Worm (Caenorhabditis elegans) whole organism, midembryonic: ENCODE data around the gene T19D12.2.

Source experiments
- T22C8.4 ChIP-seq: fragments of 200-800 bp; sonication (Bioruptor generic); IDR thresholded peaks from 2 replicates; pipeline ENCODE4 v1.3.6; 2022; ENCODE audit warnings: missing genetic modification characterization, missing compliant biosample characterization
- cog-1 ChIP-seq: sonication (generic microtip); optimal IDR thresholded peaks from 2 replicates; lab custom pipeline; 2016; ENCODE audit warnings: missing genetic modification characterization, missing compliant biosample characterization
- flt-1 ChIP-seq: fragments of 200-800 bp; sonication (Bioruptor generic); IDR thresholded peaks from 2 replicates; pipeline ENCODE4 v1.3.6; 2022; ENCODE audit warnings: missing genetic modification characterization, missing compliant biosample characterization
- klf-2 ChIP-seq: fragments of 200-800 bp; sonication (Bioruptor generic); conservative IDR thresholded peaks from 2 replicates; pipeline ENCODE4 v1.3.6; 2022; ENCODE audit warnings: missing genetic modification reagents, missing genetic modification characterization, missing compliant biosample characterization
- med-1 ChIP-seq: sonication (generic microtip); optimal IDR thresholded peaks from 2 replicates; lab custom pipeline; 2017; ENCODE audit warnings: missing genetic modification characterization, mild to moderate bottlenecking, missing compliant biosample characterization, antibody characterized with exemption, missing genetic modification reagents; ENCODE audit not compliant: insufficient read depth
- ref-1 ChIP-seq: fragments of 200-800 bp; sonication (Bioruptor generic); conservative IDR thresholded peaks from 2 replicates; pipeline ENCODE4 v1.3.6; 2022; ENCODE audit warnings: missing genetic modification reagents, missing genetic modification characterization, missing compliant biosample characterization
- tab-1 ChIP-seq: fragments of 200-800 bp; sonication (Bioruptor generic); IDR thresholded peaks from 2 replicates; pipeline ENCODE4 v1.3.6; 2022; ENCODE audit warnings: missing genetic modification characterization, missing compliant biosample characterization
- ztf-23 ChIP-seq: fragments of 200-800 bp; sonication (Bioruptor generic); IDR thresholded peaks from 2 replicates; pipeline ENCODE4 v1.3.6; 2022; ENCODE audit warnings: missing genetic modification reagents, missing genetic modification characterization, missing compliant biosample characterization
- ztf-29 ChIP-seq: fragments of 200-800 bp; sonication (Bioruptor generic); IDR thresholded peaks from 2 replicates; pipeline ENCODE4 v1.3.6; 2022; ENCODE audit warnings: missing genetic modification reagents, missing genetic modification characterization, missing compliant biosample characterization

The T19D12.2 gene

ce11 chrII:6646903-6647302 lies 14.2 kb upstream of the T19D12.2 start:
- TF ChIP-seq ztf-29 (GFP tag; lab: Robert Waterston, UW) (no peak), med-1 (no peak), ref-1 (no peak), T22C8.4 (GFP tag; lab: Robert Waterston, UW) (no peak), flt-1 (GFP tag; lab: Robert Waterston, UW) (no peak), tab-1 (no peak)

- TF ChIP-seq ref-1 (no peak), med-1 (no peak), ztf-29 (GFP tag; lab: Robert Waterston, UW) (no peak), ztf-23 (GFP tag; lab: Robert Waterston, UW) (no peak), tab-1 (no peak), klf-2 (GFP tag; lab: Robert Waterston, UW) (no peak), cog-1 (tag; lab: Kevin White, UChicago) (no peak), flt-1 (GFP tag; lab: Robert Waterston, UW) (no peak), T22C8.4 (GFP tag; lab: Robert Waterston, UW) (no peak)
Observed at ce11 chrII:6649026-6649425, 12.1 kb upstream of the T19D12.2 start, which contains the start of gene oig-8. oig-8 (minus strand) TSS chrII:6649126.

- TF ChIP-seq med-1 (no peak), ztf-23 (GFP tag; lab: Robert Waterston, UW) (no peak), cog-1 (tag; lab: Kevin White, UChicago) (no peak), ref-1 (no peak), flt-1 (GFP tag; lab: Robert Waterston, UW) (no peak), ztf-29 (GFP tag; lab: Robert Waterston, UW) (no peak), T22C8.4 (GFP tag; lab: Robert Waterston, UW) (no peak), tab-1 (no peak), klf-2 (GFP tag; lab: Robert Waterston, UW) (no peak)
Observed at ce11 chrII:6651719-6652118, 9.4 kb upstream of the T19D12.2 start, which contains the start of gene sra-26. sra-26 (minus strand) TSS chrII:6651819.

- TF ChIP-seq ztf-23 (GFP tag; lab: Robert Waterston, UW) (no peak), ztf-29 (GFP tag; lab: Robert Waterston, UW) (no peak), cog-1 (tag; lab: Kevin White, UChicago) (no peak), T22C8.4 (GFP tag; lab: Robert Waterston, UW) (no peak), med-1 (no peak), klf-2 (GFP tag; lab: Robert Waterston, UW) (no peak), ref-1 (no peak), flt-1 (GFP tag; lab: Robert Waterston, UW) (no peak), tab-1 (no peak)
Observed at ce11 chrII:6654284-6654683, 6.9 kb upstream of the T19D12.2 start, which contains the start of gene T19D12.9. T19D12.9 (minus strand) TSS chrII:6654384.

- TF ChIP-seq med-1 (no peak), ztf-23 (GFP tag; lab: Robert Waterston, UW) (no peak), ztf-29 (GFP tag; lab: Robert Waterston, UW) (no peak), cog-1 (tag; lab: Kevin White, UChicago) (no peak), ref-1 (no peak), tab-1 (no peak), flt-1 (GFP tag; lab: Robert Waterston, UW) (no peak), T22C8.4 (GFP tag; lab: Robert Waterston, UW) (no peak), klf-2 (GFP tag; lab: Robert Waterston, UW) (no peak)
Observed at ce11 chrII:6658766-6659165, 2.4 kb upstream of the T19D12.2 start, which contains the start of gene T19D12.10. T19D12.10 (minus strand) TSS chrII:6658866.

- TF ChIP-seq ztf-29 (GFP tag; lab: Robert Waterston, UW) (no peak), klf-2 (GFP tag; lab: Robert Waterston, UW) (no peak), cog-1 (tag; lab: Kevin White, UChicago) (no peak), T22C8.4 (GFP tag; lab: Robert Waterston, UW) (no peak), flt-1 (GFP tag; lab: Robert Waterston, UW) (no peak), ref-1 (no peak), med-1 (no peak), ztf-23 (GFP tag; lab: Robert Waterston, UW) (no peak), tab-1 (no peak)
Observed at ce11 chrII:6663799-6664198, 2.7 kb downstream of the T19D12.2 start.

ce11 chrII:6665908-6666307 lies 4.8 kb downstream of the T19D12.2 start:
- TF ChIP-seq flt-1 (GFP tag; lab: Robert Waterston, UW) (no peak), tab-1 (no peak), ztf-29 (GFP tag; lab: Robert Waterston, UW) (no peak), klf-2 (GFP tag; lab: Robert Waterston, UW) (no peak), cog-1 (tag; lab: Kevin White, UChicago) (no peak), ztf-23 (GFP tag; lab: Robert Waterston, UW) (no peak), ref-1 (no peak), T22C8.4 (GFP tag; lab: Robert Waterston, UW) (no peak), med-1 (no peak)

ce11 chrII:6666598-6666997 lies 5.5 kb downstream of the T19D12.2 start, which contains the start of gene T19D12.1:
T19D12.1 (plus strand) TSS chrII:6666898.
- TF ChIP-seq ztf-29 (GFP tag; lab: Robert Waterston, UW) (no peak), flt-1 (GFP tag; lab: Robert Waterston, UW) (no peak), T22C8.4 (GFP tag; lab: Robert Waterston, UW) (no peak), ref-1 (no peak), med-1 (no peak), tab-1 (no peak), cog-1 (tag; lab: Kevin White, UChicago) (no peak), ztf-23 (GFP tag; lab: Robert Waterston, UW) (no peak), klf-2 (GFP tag; lab: Robert Waterston, UW) (no peak)

- no peak for TF ChIP-seq med-1
- TF ChIP-seq ref-1, result no peak
- no peak for TF ChIP-seq ztf-29 (GFP tag; lab: Robert Waterston, UW)
- TF ChIP-seq T22C8.4 (GFP tag; lab: Robert Waterston, UW), result no peak
- TF ChIP-seq tab-1, result no peak
- no peak for TF ChIP-seq klf-2 (GFP tag; lab: Robert Waterston, UW)
- no peak for TF ChIP-seq cog-1 (tag; lab: Kevin White, UChicago)
- no peak for TF ChIP-seq ztf-23 (GFP tag; lab: Robert Waterston, UW)
- TF ChIP-seq flt-1 (GFP tag; lab: Robert Waterston, UW), result no peak
Observed at ce11 chrII:6667534-6667933, 6.4 kb downstream of the T19D12.2 start.

- TF ChIP-seq ztf-29 (GFP tag; lab: Robert Waterston, UW), result no peak
- no peak for TF ChIP-seq flt-1 (GFP tag; lab: Robert Waterston, UW)
- no peak for TF ChIP-seq med-1
- no peak for TF ChIP-seq T22C8.4 (GFP tag; lab: Robert Waterston, UW)
- no peak for TF ChIP-seq ztf-23 (GFP tag; lab: Robert Waterston, UW)
- no peak for TF ChIP-seq ref-1
- no peak for TF ChIP-seq cog-1 (tag; lab: Kevin White, UChicago)
- no peak for TF ChIP-seq tab-1
- TF ChIP-seq klf-2 (GFP tag; lab: Robert Waterston, UW), result no peak
Observed at ce11 chrII:6668496-6668895, 7.4 kb downstream of the T19D12.2 start.
